Worm (Caenorhabditis elegans): ENCODE results near the gene F21D5.6.

Gene F21D5.6

DNA sequence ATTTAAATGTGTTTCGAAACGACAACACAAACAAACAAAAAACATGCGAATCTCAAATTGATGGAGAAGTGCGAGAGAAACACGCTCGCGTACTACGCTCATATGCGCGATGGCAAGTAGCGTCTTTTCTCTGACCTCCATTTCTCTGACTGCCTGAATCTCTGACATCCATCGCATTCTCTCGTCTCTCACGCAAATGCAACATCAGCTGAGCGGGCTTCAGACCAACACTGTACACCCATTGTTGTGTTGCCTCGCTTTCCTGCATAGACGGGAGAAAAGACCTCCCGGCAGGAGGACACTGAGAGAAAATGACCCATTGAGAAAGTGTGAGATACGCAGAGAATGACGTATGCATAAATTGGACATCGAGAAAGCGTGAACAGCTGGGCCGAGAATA, 41.0 kb upstream of the F21D5.6 start (continued):
- TF ChIP-seq ceh-88 (GFP tag; IDR thresholded peaks at IDR 0.05) (no peak), nhr-20 (tag; optimal IDR thresholded peaks at IDR 0.05) (peak; percentile 81), nhr-28 (tag; optimal IDR thresholded peaks at IDR 0.05) (no peak), egl-27 (tag; optimal IDR thresholded peaks at IDR 0.05) (peak; percentile 28 to 56), ces-1 (GFP tag; optimal IDR thresholded peaks at IDR 0.05) (no peak), nhr-19 (GFP tag; conservative IDR thresholded peaks at IDR 0.05) (peak; percentile 62), lin-15B (tag; optimal IDR thresholded peaks at IDR 0.05) (no peak), lsy-2 (tag; optimal IDR thresholded peaks at IDR 0.05) (peak; percentile 71 to 83), sox-4 (tag; optimal IDR thresholded peaks at IDR 0.05) (no peak), fos-1 (tag; optimal IDR thresholded peaks at IDR 0.05) (no peak), blmp-1 (tag; optimal IDR thresholded peaks at IDR 0.05) (peak; percentile 95), jun-1 (tag; optimal IDR thresholded peaks at IDR 0.05) (peak; percentile 75), efl-3 (GFP tag; optimal IDR thresholded peaks at IDR 0.05) (no peak), ceh-8 (GFP tag; optimal IDR thresholded peaks at IDR 0.05) (no peak), mef-2 (tag; optimal IDR thresholded peaks at IDR 0.05) (no peak), ztf-11 (tag; optimal IDR thresholded peaks at IDR 0.05) (peak in 1 of 2 experiments; percentile 31), ama-1 (optimal IDR thresholded peaks at IDR 0.05) (no peak), hlh-4 (tag; optimal IDR thresholded peaks at IDR 0.05) (no peak), snu-23 (GFP tag; optimal IDR thresholded peaks at IDR 0.05) (peak; percentile 84), zip-4 (GFP tag; optimal IDR thresholded peaks at IDR 0.05) (no peak), grh-1 (GFP tag; IDR thresholded peaks at IDR 0.05) (no peak), nhr-71 (tag; optimal IDR thresholded peaks at IDR 0.05) (peak; percentile 86), C16A3.4 (tag; optimal IDR thresholded peaks at IDR 0.05) (peak; percentile 83), sup-37 (GFP tag; optimal IDR thresholded peaks at IDR 0.05) (no peak), efl-1 (optimal IDR thresholded peaks at IDR 0.05) (peak; percentile 68 to 70), efl-1 (GFP tag; optimal IDR thresholded peaks at IDR 0.05 in 1 of 2) (peak; percentile 32 to 94), nhr-76 (tag; optimal IDR thresholded peaks at IDR 0.05) (no peak), pag-3 (tag; optimal IDR thresholded peaks at IDR 0.05; ENCODE audit: borderline replicate concordance, insufficient read depth) (peak; percentile 78), nhr-47 (tag; optimal IDR thresholded peaks at IDR 0.05) (peak; percentile 68), unc-86 (tag; optimal IDR thresholded peaks at IDR 0.05) (peak; percentile 49), Y116A8C.19 (tag; optimal IDR thresholded peaks at IDR 0.05; ENCODE audit: borderline replicate concordance) (no peak), mep-1 (tag; optimal IDR thresholded peaks at IDR 0.05) (peak; percentile 80), lin-14 (GFP tag; optimal IDR thresholded peaks at IDR 0.05) (peak; percentile 97), fkh-10 (GFP tag; optimal IDR thresholded peaks at IDR 0.05) (no peak), nhr-84 (tag; optimal IDR thresholded peaks at IDR 0.05) (no peak), ceh-82 (tag; optimal IDR thresholded peaks at IDR 0.05) (peak; percentile 7 to 70 (median 18))

DNA sequence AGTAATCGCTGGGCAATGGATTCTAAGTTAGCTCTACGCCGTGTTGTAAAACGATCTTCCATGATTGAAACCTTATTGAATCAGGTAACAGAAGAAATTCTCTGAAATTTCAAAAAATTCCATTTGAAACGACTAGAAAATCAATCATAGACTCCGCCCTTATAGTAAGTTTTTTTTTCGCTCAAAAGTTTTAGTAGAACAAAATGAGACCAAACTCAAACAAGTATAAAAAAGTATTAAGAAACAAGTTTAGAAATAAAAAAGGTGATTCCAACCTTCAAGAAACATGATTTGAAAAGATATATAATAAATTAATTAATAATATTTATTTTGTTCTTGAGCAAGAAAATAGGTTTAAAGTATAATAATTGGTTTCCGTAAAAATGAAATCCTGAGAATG, 36.9 kb upstream of the F21D5.6 start, which contains the start of gene C33D9.6:
TSS of gene C33D9.6 (minus strand) at position 101 of the 400 bp plus-strand sequence.
- TF ChIP-seq zag-1 (tag; optimal IDR thresholded peaks at IDR 0.05) = no peak
- no peak for TF ChIP-seq nhr-90 (tag; optimal IDR thresholded peaks at IDR 0.05; ENCODE audit: poor library complexity)
- TF ChIP-seq nhr-47 (tag; optimal IDR thresholded peaks at IDR 0.05) = no peak
- TF ChIP-seq nhr-237 (tag; optimal IDR thresholded peaks at IDR 0.05) = no peak
- no peak for TF ChIP-seq fos-1 (tag; optimal IDR thresholded peaks at IDR 0.05)
- TF ChIP-seq ztf-4 (tag; optimal IDR thresholded peaks at IDR 0.05) = no peak
- no peak for TF ChIP-seq blmp-1 (tag; optimal IDR thresholded peaks at IDR 0.05)
- no peak for TF ChIP-seq ceh-82 (tag; optimal IDR thresholded peaks at IDR 0.05)
- TF ChIP-seq egl-27 (tag; optimal IDR thresholded peaks at IDR 0.05) = no peak
- no peak for TF ChIP-seq unc-130 (tag; optimal IDR thresholded peaks at IDR 0.05)
- no peak for TF ChIP-seq nhr-28 (tag; optimal IDR thresholded peaks at IDR 0.05)
- TF ChIP-seq nhr-76 (tag; optimal IDR thresholded peaks at IDR 0.05) = no peak
- TF ChIP-seq pax-3 (tag; optimal IDR thresholded peaks at IDR 0.05) = no peak
- TF ChIP-seq pqm-1 (tag; optimal IDR thresholded peaks at IDR 0.05) = no peak
- TF ChIP-seq nhr-85 (tag) = no peak
